Worm (Caenorhabditis elegans): ENCODE results near the gene nipi-3.
A peak's percentile ranks its signal among the peaks of the same experiment; 100 is the strongest.

The nipi-3 gene

ce11 chrX:15650428-15650827 lies 42.7 kb downstream of the nipi-3 start:
- TF ChIP-seq unc-62 (GFP tag; optimal IDR thresholded peaks at IDR 0.05) (no peak), lin-32 (GFP tag; optimal IDR thresholded peaks at IDR 0.05) (no peak), unc-39 (tag; optimal IDR thresholded peaks at IDR 0.05) (no peak), drap-1 (GFP tag; optimal IDR thresholded peaks at IDR 0.05) (no peak), sem-2 (GFP tag; optimal IDR thresholded peaks at IDR 0.05) (no peak)

ce11 chrX:15650919-15651420 lies 43.2 kb downstream of the nipi-3 start, which contains the start of gene F59D12.3:
F59D12.3 (minus strand) TSS chrX:15650969.
- no peak for TF ChIP-seq hlh-1 (tag; optimal IDR thresholded peaks at IDR 0.05)
- TF ChIP-seq flh-1 (GFP tag; optimal IDR thresholded peaks at IDR 0.05), result no peak
- TF ChIP-seq snpc-4 (tag; optimal IDR thresholded peaks at IDR 0.05), result no peak
- TF ChIP-seq lin-32 (GFP tag; optimal IDR thresholded peaks at IDR 0.05), result no peak

ce11 chrX:15653196-15653595 lies 45.4 kb downstream of the nipi-3 start:
- TF ChIP-seq ceh-43 (GFP tag; optimal IDR thresholded peaks at IDR 0.05), result no peak
- no peak for TF ChIP-seq ceh-39 (tag; optimal IDR thresholded peaks at IDR 0.05)
- no peak for TF ChIP-seq pha-4 (tag; optimal IDR thresholded peaks at IDR 0.05)
- no peak for TF ChIP-seq unc-39 (tag; optimal IDR thresholded peaks at IDR 0.05)
- TF ChIP-seq unc-120 (tag; optimal IDR thresholded peaks at IDR 0.05; ENCODE audit: poor library complexity, severe bottlenecking), result no peak
- no peak for TF ChIP-seq snpc-4 (tag; optimal IDR thresholded peaks at IDR 0.05)
- no peak for TF ChIP-seq nhr-76 (tag; optimal IDR thresholded peaks at IDR 0.05)
- TF ChIP-seq cnd-1 (tag; optimal IDR thresholded peaks at IDR 0.05), result peak; percentile 27
- TF ChIP-seq elt-1 (tag; optimal IDR thresholded peaks at IDR 0.05; ENCODE audit: borderline replicate concordance, insufficient read depth), result no peak
- no peak for TF ChIP-seq mls-2 (tag; optimal IDR thresholded peaks at IDR 0.05)
- no peak for TF ChIP-seq ham-2 (GFP tag; optimal IDR thresholded peaks at IDR 0.05)
- peak; percentile 12 for TF ChIP-seq sptf-1 (tag; optimal IDR thresholded peaks at IDR 0.05)
- no peak for TF ChIP-seq tbx-8 (GFP tag; optimal IDR thresholded peaks at IDR 0.05)
- TF ChIP-seq hlh-1 (tag; optimal IDR thresholded peaks at IDR 0.05), result no peak
- TF ChIP-seq blmp-1 (tag; optimal IDR thresholded peaks at IDR 0.05), result no peak
- TF ChIP-seq bed-3 (GFP tag; optimal IDR thresholded peaks at IDR 0.05), result no peak
- TF ChIP-seq mab-5 (tag; optimal IDR thresholded peaks at IDR 0.05), result no peak
- peak; percentile 61 for TF ChIP-seq ces-1 (GFP tag; optimal IDR thresholded peaks at IDR 0.05)
- no peak for TF ChIP-seq nhr-237 (tag; optimal IDR thresholded peaks at IDR 0.05)
- no peak for TF ChIP-seq sem-2 (GFP tag; optimal IDR thresholded peaks at IDR 0.05)
- peak; percentile 2 for TF ChIP-seq M03D4.4 (tag; optimal IDR thresholded peaks at IDR 0.05)
- TF ChIP-seq ceh-83 (GFP tag; optimal IDR thresholded peaks at IDR 0.05), result no peak
- TF ChIP-seq unc-62 (GFP tag; optimal IDR thresholded peaks at IDR 0.05), result no peak
- TF ChIP-seq nhr-2 (tag; optimal IDR thresholded peaks at IDR 0.05), result no peak
- TF ChIP-seq lin-32 (GFP tag; optimal IDR thresholded peaks at IDR 0.05), result peak; percentile 11
- no peak for TF ChIP-seq lsy-2 (tag; optimal IDR thresholded peaks at IDR 0.05)
- no peak for TF ChIP-seq ztf-11 (tag; optimal IDR thresholded peaks at IDR 0.05)

- no peak for TF ChIP-seq ceh-83 (GFP tag; optimal IDR thresholded peaks at IDR 0.05)
- TF ChIP-seq drap-1 (GFP tag; optimal IDR thresholded peaks at IDR 0.05), result no peak
- no peak for TF ChIP-seq mab-5 (tag; optimal IDR thresholded peaks at IDR 0.05)
- no peak for TF ChIP-seq blmp-1 (tag; optimal IDR thresholded peaks at IDR 0.05)
- TF ChIP-seq mep-1 (tag; optimal IDR thresholded peaks at IDR 0.05), result no peak
- no peak for TF ChIP-seq nhr-76 (tag; optimal IDR thresholded peaks at IDR 0.05)
- TF ChIP-seq zip-8 (tag; optimal IDR thresholded peaks at IDR 0.05), result no peak
- no peak for TF ChIP-seq flh-1 (GFP tag; optimal IDR thresholded peaks at IDR 0.05)
- no peak for TF ChIP-seq elt-1 (tag; optimal IDR thresholded peaks at IDR 0.05; ENCODE audit: borderline replicate concordance, insufficient read depth)
- TF ChIP-seq pha-4 (tag; optimal IDR thresholded peaks at IDR 0.05), result no peak
- TF ChIP-seq M03D4.4 (tag; optimal IDR thresholded peaks at IDR 0.05), result no peak
- TF ChIP-seq ceh-39 (tag; optimal IDR thresholded peaks at IDR 0.05), result no peak
- no peak for TF ChIP-seq mls-2 (tag; optimal IDR thresholded peaks at IDR 0.05)
- no peak for TF ChIP-seq unc-39 (tag; optimal IDR thresholded peaks at IDR 0.05)
- TF ChIP-seq lin-32 (GFP tag; optimal IDR thresholded peaks at IDR 0.05), result no peak
- no peak for TF ChIP-seq sem-2 (GFP tag; optimal IDR thresholded peaks at IDR 0.05)
- TF ChIP-seq hlh-1 (tag; optimal IDR thresholded peaks at IDR 0.05), result no peak
- no peak for TF ChIP-seq snpc-4 (tag; optimal IDR thresholded peaks at IDR 0.05)
- TF ChIP-seq tbx-8 (GFP tag; optimal IDR thresholded peaks at IDR 0.05), result no peak
- no peak for TF ChIP-seq nhr-237 (tag; optimal IDR thresholded peaks at IDR 0.05)
These were observed 47.2 kb downstream of the nipi-3 start for ce11 chrX:15654969-15655368.

ce11 chrX:15655623-15656022 lies 47.9 kb downstream of the nipi-3 start:
- TF ChIP-seq snpc-4 (tag; optimal IDR thresholded peaks at IDR 0.05), result no peak
- TF ChIP-seq zip-8 (tag; optimal IDR thresholded peaks at IDR 0.05), result no peak
- no peak for TF ChIP-seq lin-32 (GFP tag; optimal IDR thresholded peaks at IDR 0.05)
- no peak for TF ChIP-seq cnd-1 (tag; optimal IDR thresholded peaks at IDR 0.05)
- no peak for TF ChIP-seq lsy-2 (tag; optimal IDR thresholded peaks at IDR 0.05)
- TF ChIP-seq ceh-43 (GFP tag; optimal IDR thresholded peaks at IDR 0.05), result no peak
- no peak for TF ChIP-seq nhr-28 (tag; optimal IDR thresholded peaks at IDR 0.05)
- TF ChIP-seq nhr-76 (tag; optimal IDR thresholded peaks at IDR 0.05), result no peak
- no peak for TF ChIP-seq ham-2 (GFP tag; optimal IDR thresholded peaks at IDR 0.05)
- no peak for TF ChIP-seq elt-1 (tag; optimal IDR thresholded peaks at IDR 0.05; ENCODE audit: borderline replicate concordance, insufficient read depth)
- no peak for TF ChIP-seq ceh-39 (tag; optimal IDR thresholded peaks at IDR 0.05)
- no peak for TF ChIP-seq ces-1 (GFP tag; optimal IDR thresholded peaks at IDR 0.05)
- TF ChIP-seq hlh-1 (tag; optimal IDR thresholded peaks at IDR 0.05), result no peak
- TF ChIP-seq nhr-2 (tag; optimal IDR thresholded peaks at IDR 0.05), result no peak
- no peak for TF ChIP-seq mep-1 (tag; optimal IDR thresholded peaks at IDR 0.05)
- no peak for TF ChIP-seq mab-5 (tag; optimal IDR thresholded peaks at IDR 0.05)
- no peak for TF ChIP-seq M03D4.4 (tag; optimal IDR thresholded peaks at IDR 0.05)

All from whole organism, mixed stage, embryonic.